Fruit fly (Drosophila melanogaster) whole organism, adult: ENCODE data around the gene CG14362.

Experiments used
- CG11617 ChIP-seq: fragments of 200-800 bp; sonication (Bioruptor generic); optimal IDR thresholded peaks from 2 replicates; lab custom pipeline; 2017; ENCODE audit warnings: mild to moderate bottlenecking, missing biosample characterization, missing genetic modification reagents, missing genetic modification characterization
- CG12768 ChIP-seq: fragments of 200-800 bp; sonication (Bioruptor generic); optimal IDR thresholded peaks from 2 replicates; lab custom pipeline; 2017; ENCODE audit warnings: missing biosample characterization, missing genetic modification characterization, mild to moderate bottlenecking, moderate library complexity, missing genetic modification reagents
- CG14711 ChIP-seq: fragments of 200-800 bp; sonication (Bioruptor generic); optimal IDR thresholded peaks from 2 replicates; lab custom pipeline; 2018; ENCODE audit warnings: missing biosample characterization, mild to moderate bottlenecking, missing genetic modification characterization, moderate library complexity
- CG1620 ChIP-seq: fragments of 200-800 bp; sonication (Bioruptor generic); optimal IDR thresholded peaks from 2 replicates; lab custom pipeline; 2016; ENCODE audit warnings: missing biosample characterization, missing genetic modification characterization
- CG33017 ChIP-seq: fragments of 200-800 bp; sonication (Bioruptor generic); optimal IDR thresholded peaks from 2 replicates; lab custom pipeline; 2018; ENCODE audit warnings: missing biosample characterization, mild to moderate bottlenecking, missing genetic modification characterization, moderate library complexity
- CG5204 ChIP-seq: fragments of 200-800 bp; sonication (Bioruptor generic); optimal IDR thresholded peaks from 2 replicates; lab custom pipeline; 2016; ENCODE audit warnings: missing biosample characterization, missing genetic modification characterization
- CG7045 ChIP-seq: fragments of 200-800 bp; sonication (Bioruptor generic); optimal IDR thresholded peaks from 2 replicates; lab custom pipeline; 2017; ENCODE audit warnings: missing biosample characterization, mild to moderate bottlenecking, missing genetic modification characterization
- CG7101 ChIP-seq: fragments of 200-800 bp; sonication (Bioruptor generic); optimal IDR thresholded peaks from 2 replicates; lab custom pipeline; 2018; ENCODE audit warnings: missing biosample characterization, mild to moderate bottlenecking, missing genetic modification characterization, moderate library complexity
- Clk ChIP-seq: fragments of 200-800 bp; sonication (Bioruptor generic); optimal IDR thresholded peaks from 2 replicates; lab custom pipeline; 2017; ENCODE audit warnings: missing biosample characterization, missing genetic modification characterization
- Crg-1 ChIP-seq: fragments of 200-800 bp; sonication (Bioruptor generic); optimal IDR thresholded peaks from 2 replicates; lab custom pipeline; 2016; ENCODE audit warnings: missing biosample characterization, missing genetic modification characterization
- Hr96 ChIP-seq: fragments of 200-800 bp; sonication (Bioruptor generic); optimal IDR thresholded peaks from 2 replicates; lab custom pipeline; 2016; ENCODE audit warnings: missing biosample characterization, missing genetic modification characterization
- Mnt ChIP-seq: fragments of 200-800 bp; sonication (Bioruptor generic); optimal IDR thresholded peaks from 2 replicates; lab custom pipeline; 2016; ENCODE audit warnings: missing biosample characterization, mild to moderate bottlenecking, missing genetic modification characterization
- bab1 ChIP-seq: fragments of 200-800 bp; sonication (Bioruptor generic); optimal IDR thresholded peaks from 3 replicates; lab custom pipeline; 2019; ENCODE audit warnings: missing biosample characterization, mild to moderate bottlenecking, missing genetic modification characterization, moderate library complexity
- cic ChIP-seq: fragments of 200-800 bp; sonication (Bioruptor generic); optimal IDR thresholded peaks from 2 replicates; lab custom pipeline; 2017; ENCODE audit warnings: missing biosample characterization, mild to moderate bottlenecking, missing genetic modification characterization, moderate library complexity
- cnc ChIP-seq, 2 experiments: fragments of >200 bp; optimal IDR thresholded peaks; 2 replicates each; lab custom pipeline; 2017
- kay ChIP-seq: fragments of 200-800 bp; sonication (Bioruptor generic); peaks from one replicate; lab custom pipeline; 2016; ENCODE audit warnings: missing biosample characterization, missing genetic modification characterization, borderline replicate concordance
- ovo ChIP-seq: fragments of 200-800 bp; sonication (Bioruptor generic); optimal IDR thresholded peaks from 2 replicates; lab custom pipeline; 2016; ENCODE audit warnings: missing biosample characterization, missing genetic modification characterization
- pad ChIP-seq: fragments of 200-800 bp; sonication (Bioruptor generic); optimal IDR thresholded peaks from 3 replicates; lab custom pipeline; 2017; ENCODE audit warnings: missing biosample characterization, missing genetic modification characterization, mild to moderate bottlenecking, moderate library complexity, missing genetic modification reagents
- tj ChIP-seq: fragments of 200-800 bp; sonication (Bioruptor generic); optimal IDR thresholded peaks from 3 replicates; lab custom pipeline; 2017; ENCODE audit warnings: missing biosample characterization, mild to moderate bottlenecking, missing genetic modification characterization, moderate library complexity
- toe ChIP-seq: fragments of 200-800 bp; sonication (Bioruptor generic); optimal IDR thresholded peaks from 2 replicates; lab custom pipeline; 2016; ENCODE audit warnings: missing biosample characterization, missing genetic modification characterization

CG14362 gene

DNA sequence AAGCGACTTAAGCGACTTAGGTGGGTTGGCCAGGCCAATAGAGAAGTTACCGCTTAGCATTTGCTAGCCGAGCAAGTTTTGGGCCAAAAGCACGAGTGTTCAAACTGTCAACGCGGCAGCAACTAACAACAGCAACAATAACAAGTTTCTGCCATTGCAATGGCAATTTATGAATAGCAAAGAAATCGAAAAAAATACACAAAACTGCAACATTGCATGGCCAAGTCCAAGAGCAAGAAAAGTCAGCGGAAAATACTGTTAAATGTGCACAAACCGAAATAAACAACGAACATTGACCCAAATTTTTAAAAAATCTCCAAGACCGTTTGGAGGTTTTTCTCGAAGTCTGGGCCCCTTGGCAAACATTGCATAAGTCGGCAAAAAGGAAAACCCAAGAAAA, 44.9 kb downstream of the CG14362 start:
- TF ChIP-seq CG7045 = no peak
- peak; percentile 91 for TF ChIP-seq tj
- no peak for TF ChIP-seq cic

DNA sequence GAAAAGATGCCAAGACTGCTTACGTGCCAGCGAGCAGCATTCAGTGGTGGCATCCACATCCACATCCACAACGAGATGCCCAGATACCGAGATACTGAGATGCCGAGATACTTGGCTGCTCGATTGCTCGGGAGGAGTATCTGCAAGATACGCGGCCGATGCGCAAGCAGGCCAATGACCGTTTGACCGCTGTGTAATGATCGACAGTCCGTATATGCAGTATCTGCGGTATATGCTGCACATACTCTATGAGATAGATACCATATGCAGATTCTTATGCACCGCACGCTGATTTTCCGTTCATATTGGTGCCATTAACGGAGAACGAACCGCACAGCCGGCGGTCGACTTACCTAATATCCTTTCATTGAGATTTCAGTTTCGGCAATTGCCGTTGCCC, 46.0 kb downstream of the CG14362 start:
- no peak for TF ChIP-seq CG1620 (GFP tag; lab: Kevin White, UChicago)
- no peak for TF ChIP-seq bab1 (GFP tag; lab: Kevin White, UChicago)
- no peak for TF ChIP-seq CG7045
- TF ChIP-seq ovo = no peak
- no peak for TF ChIP-seq tj
- TF ChIP-seq pad (GFP tag; lab: Kevin White, UChicago) = no peak
- no peak for TF ChIP-seq cic
- TF ChIP-seq CG7101 (tag; lab: Kevin White, UChicago) = no peak
- TF ChIP-seq CG12768 = no peak
- no peak for TF ChIP-seq CG33017 (tag; lab: Kevin White, UChicago)
- TF ChIP-seq CG5204 (GFP tag; lab: Kevin White, UChicago) = no peak
- no peak for TF ChIP-seq Hr96 (GFP tag; lab: Kevin White, UChicago)
- TF ChIP-seq toe (GFP tag; lab: Kevin White, UChicago) = no peak
- TF ChIP-seq CG11617 (GFP tag; lab: Kevin White, UChicago) = no peak

DNA sequence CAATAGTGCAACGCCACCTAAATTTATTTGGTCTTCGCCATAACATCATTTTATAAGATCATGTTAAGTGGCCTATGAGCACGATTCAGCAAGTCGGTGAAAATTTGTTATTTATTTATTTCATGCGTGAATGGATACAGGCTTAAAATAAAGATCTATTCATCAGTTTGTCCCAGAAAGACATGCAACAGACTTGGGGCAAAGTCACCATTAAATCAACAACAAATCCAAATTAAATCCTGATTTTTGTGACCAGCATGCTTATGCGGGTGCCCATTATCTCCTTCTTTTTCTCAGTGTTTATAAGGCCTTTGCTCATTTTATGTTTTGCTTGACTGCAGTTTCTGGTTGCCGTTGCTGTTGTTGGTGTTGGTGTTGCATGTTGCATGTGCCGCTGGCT, 47.3 kb downstream of the CG14362 start:
- TF ChIP-seq CG1620 (GFP tag; lab: Kevin White, UChicago) (no peak), CG7045 (no peak), CG12768 (no peak), Crg-1 (no peak), CG5204 (GFP tag; lab: Kevin White, UChicago) (no peak), Mnt (GFP tag; lab: Kevin White, UChicago) (no peak), pad (GFP tag; lab: Kevin White, UChicago) (no peak), Clk (GFP tag; lab: Kevin White, UChicago) (no peak), kay (GFP tag; lab: Kevin White, UChicago) (no peak), toe (GFP tag; lab: Kevin White, UChicago) (no peak), Hr96 (GFP tag; lab: Kevin White, UChicago) (no peak), cic (no peak), cnc (optimal IDR thresholded peaks at IDR 0.05; lab: Kevin White, UChicago) (no peak)

DNA sequence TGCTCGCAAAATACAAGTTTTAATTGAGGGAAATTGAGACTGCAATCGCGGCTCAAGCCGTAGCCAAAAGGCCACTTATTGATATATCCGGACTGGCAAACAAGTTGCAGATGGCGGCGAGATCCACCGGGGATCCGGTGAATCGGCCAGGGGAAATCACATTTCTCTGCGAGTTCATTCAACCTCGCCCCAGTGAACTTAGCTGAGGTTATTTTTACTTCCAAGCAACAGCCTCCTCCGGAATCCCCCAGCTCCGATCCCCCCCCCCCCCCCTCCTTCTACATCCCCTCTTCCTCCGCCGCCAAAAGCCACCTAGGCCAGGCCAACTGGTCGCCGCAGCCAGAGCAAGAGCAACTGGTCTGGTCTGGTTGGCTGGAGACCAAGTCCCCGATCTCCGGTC, 47.9 kb downstream of the CG14362 start:
- no peak for TF ChIP-seq Clk (GFP tag; lab: Kevin White, UChicago)
- no peak for TF ChIP-seq CG12768
- TF ChIP-seq toe (GFP tag; lab: Kevin White, UChicago) = no peak
- TF ChIP-seq CG14711 (tag; lab: Kevin White, UChicago) = no peak

DNA sequence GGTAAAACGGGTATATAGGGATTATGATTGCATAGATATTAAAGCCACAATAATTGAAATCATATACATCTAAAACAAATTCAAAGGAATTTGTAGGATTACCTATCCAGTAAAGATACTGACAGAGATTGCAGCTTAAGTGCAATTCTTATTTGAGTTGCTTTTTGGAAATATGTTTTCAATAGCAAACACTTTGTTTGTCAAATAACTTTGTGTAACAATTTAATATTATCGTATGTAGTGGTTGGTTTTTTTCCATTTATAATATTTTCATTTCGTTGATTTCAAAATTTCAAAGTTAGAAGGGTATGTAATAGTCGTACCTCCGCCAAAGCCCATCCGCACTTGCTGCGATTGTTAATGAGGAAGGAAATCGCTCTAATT, 48.6 kb downstream of the CG14362 start:
- TF ChIP-seq CG7101 (tag; lab: Kevin White, UChicago) (no peak), CG5204 (GFP tag; lab: Kevin White, UChicago) (no peak), pad (GFP tag; lab: Kevin White, UChicago) (no peak), CG33017 (tag; lab: Kevin White, UChicago) (no peak), cic (no peak), Clk (GFP tag; lab: Kevin White, UChicago) (no peak), Crg-1 (no peak), toe (GFP tag; lab: Kevin White, UChicago) (no peak)

DNA sequence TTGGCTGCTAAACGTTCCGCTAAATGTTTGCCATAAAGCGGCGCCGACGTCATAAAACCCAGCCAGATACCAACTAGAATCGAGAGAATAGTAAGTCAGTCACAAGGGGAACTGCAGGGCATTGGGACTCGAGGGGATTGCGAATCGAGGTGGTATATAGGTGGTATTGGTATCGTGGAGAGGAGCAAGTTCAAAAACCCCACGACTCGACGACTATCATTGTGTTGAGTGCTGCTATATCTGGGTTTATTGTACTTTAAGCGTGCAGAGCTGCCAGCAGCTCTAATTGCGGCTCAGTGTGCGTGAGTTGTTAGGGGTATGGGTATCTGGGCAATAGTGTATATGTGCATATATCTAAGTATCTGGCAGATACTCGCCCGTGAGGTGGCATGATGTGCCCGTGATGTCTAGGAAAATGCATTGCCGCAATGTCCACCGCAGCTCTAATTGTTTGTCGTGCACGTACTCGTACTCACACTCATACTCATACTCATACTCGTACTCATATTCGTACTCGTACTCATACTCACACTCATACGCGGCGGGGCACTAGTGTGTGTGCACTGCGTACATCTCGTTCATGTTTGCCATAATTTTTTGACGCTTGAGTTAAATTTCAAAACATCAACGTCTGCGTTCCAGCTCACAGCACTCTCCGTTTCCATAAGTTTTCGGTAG, 49.1 kb downstream of the CG14362 start:
- TF ChIP-seq CG1620 (GFP tag; lab: Kevin White, UChicago) = no peak
- TF ChIP-seq ovo = no peak
- TF ChIP-seq CG14711 (tag; lab: Kevin White, UChicago) = no peak
- no peak for TF ChIP-seq toe (GFP tag; lab: Kevin White, UChicago)
- no peak for TF ChIP-seq Clk (GFP tag; lab: Kevin White, UChicago)
- no peak for TF ChIP-seq pad (GFP tag; lab: Kevin White, UChicago)
- TF ChIP-seq CG33017 (tag; lab: Kevin White, UChicago) = no peak
- TF ChIP-seq CG7045 = no peak
- no peak for TF ChIP-seq tj
- TF ChIP-seq Hr96 (GFP tag; lab: Kevin White, UChicago) = no peak
- TF ChIP-seq cnc (optimal IDR thresholded peaks at IDR 0.05; lab: Kevin White, UChicago) = no peak
- no peak for TF ChIP-seq CG11617 (GFP tag; lab: Kevin White, UChicago)

DNA sequence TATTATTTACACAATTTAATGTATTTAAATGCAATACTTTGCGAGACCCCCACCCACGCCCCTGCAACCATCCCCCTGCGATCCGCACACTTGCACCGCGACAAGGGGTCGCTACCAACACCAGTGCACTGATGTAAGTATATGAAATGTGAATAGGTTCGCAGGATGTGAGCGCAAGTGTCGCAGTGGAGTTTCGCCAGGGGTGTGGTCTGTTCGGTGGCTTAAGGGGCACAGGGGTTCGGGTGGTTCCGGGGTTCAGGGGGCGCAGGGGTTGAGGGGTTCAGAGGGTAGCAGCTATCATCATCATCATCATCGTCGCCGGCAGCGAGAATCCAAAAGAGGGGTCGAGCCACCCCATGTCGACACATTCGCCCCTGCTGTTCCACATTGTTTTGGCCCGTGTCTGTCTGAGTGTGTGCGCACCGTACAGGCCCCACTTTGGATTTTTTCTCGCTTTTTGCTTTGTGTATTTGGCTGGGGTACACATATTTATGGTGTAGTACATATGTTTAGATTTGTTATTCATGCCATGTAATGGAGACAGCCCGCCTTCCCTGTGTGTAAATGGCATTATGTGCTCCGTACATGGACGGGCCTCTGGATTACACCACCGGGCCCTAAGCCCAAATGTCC, 50.2 kb downstream of the CG14362 start:
- TF ChIP-seq Hr96 (GFP tag; lab: Kevin White, UChicago) (no peak), CG7045 (no peak)
